Worm (Caenorhabditis elegans) whole organism, L3 larva: ENCODE data around the gene cyn-10.

Experiments used
- ZK546.5 ChIP-seq: sonication (generic microtip); optimal IDR thresholded peaks from 2 replicates; lab custom pipeline; 2017; ENCODE audit warnings: missing biosample characterization, missing genetic modification characterization
- ama-1 ChIP-seq: fragments of 150-350 bp; optimal IDR thresholded peaks from 2 replicates; lab custom pipeline; 2018
- ceh-16 ChIP-seq: sonication (generic microtip); optimal IDR thresholded peaks from 2 replicates; lab custom pipeline; 2017; ENCODE audit warnings: missing biosample characterization, missing genetic modification characterization
- ceh-28 ChIP-seq: fragments of 150-350 bp; optimal IDR thresholded peaks from 2 replicates; lab custom pipeline; 2014; ENCODE audit warnings: missing biosample characterization, missing genetic modification reagents, missing genetic modification characterization
- ceh-9 ChIP-seq: sonication (generic microtip); optimal IDR thresholded peaks from 2 replicates; lab custom pipeline; 2018; ENCODE audit warnings: missing biosample characterization, missing genetic modification characterization
- daf-12 ChIP-seq: fragments of 150-350 bp; optimal IDR thresholded peaks from 2 replicates; lab custom pipeline; 2014; ENCODE audit warnings: missing biosample characterization, missing genetic modification reagents, missing genetic modification characterization
- elt-1 ChIP-seq: fragments of 150-350 bp; optimal IDR thresholded peaks from 2 replicates; lab custom pipeline; 2014; ENCODE audit warnings: missing biosample characterization, missing genetic modification characterization
- elt-2 ChIP-seq: sonication (generic microtip); optimal IDR thresholded peaks from 2 replicates; lab custom pipeline; 2016; ENCODE audit warnings: missing genetic modification reagents, mild to moderate bottlenecking, missing genetic modification characterization, missing compliant biosample characterization
- elt-3 ChIP-seq, 3 experiments: fragments of 150-350 bp in 1 of 3; sonication (generic microtip) in 2 of 3; optimal IDR thresholded peaks; 2 replicates in 2 of 3; 4 replicates in 1 of 3; lab custom pipeline; 2014 to 2017; ENCODE audit warnings: missing biosample characterization in 3 of 3, missing genetic modification characterization in 3 of 3
- eor-1 ChIP-seq, 2 experiments: fragments of 150-350 bp; optimal IDR thresholded peaks; 2 replicates each; lab custom pipeline; 2014 to 2018; ENCODE audit warnings: missing biosample characterization in 2 of 2, missing genetic modification characterization in 2 of 2
- hmg-11 ChIP-seq: sonication (generic microtip); optimal IDR thresholded peaks from 2 replicates; lab custom pipeline; 2016; ENCODE audit warnings: missing genetic modification characterization, missing compliant biosample characterization
- jun-1 ChIP-seq: fragments of 150-350 bp; optimal IDR thresholded peaks from 2 replicates; lab custom pipeline; 2014; ENCODE audit warnings: missing biosample characterization, missing genetic modification reagents, missing genetic modification characterization
- lin-15B ChIP-seq: fragments of 150-350 bp; optimal IDR thresholded peaks from 2 replicates; lab custom pipeline; 2014; ENCODE audit warnings: missing biosample characterization, missing genetic modification characterization
- lin-39 ChIP-seq: fragments of 150-350 bp; optimal IDR thresholded peaks from 2 replicates; lab custom pipeline; 2018; ENCODE audit warnings: missing biosample characterization, missing genetic modification reagents, missing genetic modification characterization
- lsy-12 ChIP-seq: sonication (generic microtip); optimal IDR thresholded peaks from 2 replicates; lab custom pipeline; 2016; ENCODE audit warnings: mild to moderate bottlenecking, missing genetic modification characterization, missing compliant biosample characterization
- mdl-1 ChIP-seq: fragments of 150-350 bp; optimal IDR thresholded peaks from 2 replicates; lab custom pipeline; 2014; ENCODE audit warnings: missing biosample characterization, missing genetic modification characterization
- nfya-1 ChIP-seq: sonication (generic microtip); optimal IDR thresholded peaks from 2 replicates; lab custom pipeline; 2017; ENCODE audit warnings: missing genetic modification characterization, mild to moderate bottlenecking, missing compliant biosample characterization, antibody characterized with exemption, moderate library complexity; ENCODE audit not compliant: insufficient read depth
- nhr-11 ChIP-seq: fragments of 150-350 bp; optimal IDR thresholded peaks from 2 replicates; lab custom pipeline; 2014; ENCODE audit warnings: missing biosample characterization, missing genetic modification characterization
- nhr-12 ChIP-seq: fragments of 150-350 bp; optimal IDR thresholded peaks from 2 replicates; lab custom pipeline; 2014; ENCODE audit warnings: missing biosample characterization, missing genetic modification characterization
- nhr-23 ChIP-seq: fragments of 150-350 bp; optimal IDR thresholded peaks from 2 replicates; lab custom pipeline; 2014; ENCODE audit warnings: missing biosample characterization, missing genetic modification reagents, missing genetic modification characterization
- nhr-28 ChIP-seq: fragments of 150-350 bp; optimal IDR thresholded peaks from 2 replicates; lab custom pipeline; 2014; ENCODE audit warnings: missing biosample characterization, missing genetic modification characterization
- pha-4 ChIP-seq: fragments of 150-350 bp; optimal IDR thresholded peaks from 2 replicates; lab custom pipeline; 2014; ENCODE audit warnings: missing biosample characterization, missing genetic modification reagents, missing genetic modification characterization
- pqm-1 ChIP-seq: fragments of 150-350 bp; optimal IDR thresholded peaks from 2 replicates; lab custom pipeline; 2017; ENCODE audit warnings: missing biosample characterization, missing genetic modification characterization, inconsistent platforms
- skn-1 ChIP-seq: fragments of 150-350 bp; optimal IDR thresholded peaks from 2 replicates; lab custom pipeline; 2014; ENCODE audit warnings: missing biosample characterization, missing genetic modification characterization
- snpc-4 ChIP-seq: fragments of 150-350 bp; optimal IDR thresholded peaks from 2 replicates; lab custom pipeline; 2014; ENCODE audit warnings: missing biosample characterization, missing genetic modification characterization
- tbx-2 ChIP-seq: sonication (generic microtip); optimal IDR thresholded peaks from 2 replicates; lab custom pipeline; 2016; ENCODE audit warnings: mild to moderate bottlenecking, missing genetic modification characterization, missing compliant biosample characterization
- unc-39 ChIP-seq: sonication (generic microtip); optimal IDR thresholded peaks from 4 replicates; lab custom pipeline; 2017; ENCODE audit warnings: missing biosample characterization, missing genetic modification characterization

cyn-10 gene

ce11 chrII:6937057-6937456 is 23.9 kb upstream of the cyn-10 start:
- TF ChIP-seq pha-4 (tag; lab: Kevin White, UChicago) = peak; percentile 74
- no peak for TF ChIP-seq skn-1
- TF ChIP-seq ceh-28 = peak; percentile 2
- no peak for TF ChIP-seq eor-1 (tag; optimal IDR thresholded peaks at IDR 0.05; lab: Kevin White, UChicago)
- TF ChIP-seq, all 47 proteins: peak for 2

- TF ChIP-seq pqm-1 (tag; lab: Kevin White, UChicago) = peak; percentile 9
- TF ChIP-seq nhr-11 (tag; lab: Kevin White, UChicago) = no peak
Measured at ce11 chrII:6936528-6936927, 23.4 kb upstream of the cyn-10 start.

ce11 chrII:6935975-6936374 is 22.8 kb upstream of the cyn-10 start:
- no peak for TF ChIP-seq ceh-16 (tag; lab: Kevin White, UChicago)
- no peak for TF ChIP-seq nhr-23 (tag; lab: Kevin White, UChicago)
- TF ChIP-seq pha-4 (tag; lab: Kevin White, UChicago) = no peak
- TF ChIP-seq tbx-2 (tag; lab: Kevin White, UChicago) = no peak
- no peak for TF ChIP-seq nhr-12 (tag; lab: Kevin White, UChicago)
- no peak for TF ChIP-seq unc-39 (tag; lab: Kevin White, UChicago)
- TF ChIP-seq ama-1 (lab: Kevin White, UChicago) = no peak
- no peak for TF ChIP-seq ceh-9 (tag; lab: Kevin White, UChicago)
- TF ChIP-seq jun-1 = no peak

ce11 chrII:6934729-6935128 is 21.6 kb upstream of the cyn-10 start:
- no peak for TF ChIP-seq elt-1 (tag; lab: Kevin White, UChicago)
- TF ChIP-seq pha-4 (tag; lab: Kevin White, UChicago) = peak; percentile 43
- no peak for TF ChIP-seq ZK546.5
- peak; percentile 46 for TF ChIP-seq lin-39 (tag; lab: Kevin White, UChicago)

- no peak for TF ChIP-seq lin-15B (tag; lab: Kevin White, UChicago)
- TF ChIP-seq unc-39 (tag; lab: Kevin White, UChicago) = no peak
- TF ChIP-seq pha-4 (tag; lab: Kevin White, UChicago) = peak; percentile 13
- peak; percentile 70 for TF ChIP-seq ceh-28
Measured at ce11 chrII:6932978-6933377, 19.8 kb upstream of the cyn-10 start.

- TF ChIP-seq elt-2 (tag; lab: Kevin White, UChicago) = peak; percentile 1
- TF ChIP-seq hmg-11 (tag; lab: Kevin White, UChicago) = no peak
- peak; percentile 4 for TF ChIP-seq pha-4 (tag; lab: Kevin White, UChicago)
- TF ChIP-seq nhr-12 (tag; lab: Kevin White, UChicago) = no peak
- TF ChIP-seq tbx-2 (tag; lab: Kevin White, UChicago) = no peak
- TF ChIP-seq nfya-1 (tag; lab: Kevin White, UChicago) = peak; percentile 28
Measured at ce11 chrII:6930072-6930471, 16.9 kb upstream of the cyn-10 start.

ce11 chrII:6928416-6928815 is 15.3 kb upstream of the cyn-10 start, which contains the start of gene flcn-1:
Gene flcn-1, plus strand, starts transcription at chrII:6928763.
- TF ChIP-seq jun-1 (no peak), pqm-1 (tag; lab: Kevin White, UChicago) (peak; percentile 2), pha-4 (tag; lab: Kevin White, UChicago) (peak; percentile 47), lsy-12 (tag; lab: Kevin White, UChicago) (peak; percentile 3), daf-12 (tag; lab: Kevin White, UChicago) (no peak), eor-1 (tag; optimal IDR thresholded peaks at IDR 0.05; lab: Kevin White, UChicago) (no peak), hmg-11 (tag; lab: Kevin White, UChicago) (peak; percentile 64), skn-1 (no peak), nfya-1 (tag; lab: Kevin White, UChicago) (peak; percentile 57), elt-1 (tag; lab: Kevin White, UChicago) (no peak), tbx-2 (tag; lab: Kevin White, UChicago) (no peak), elt-2 (tag; lab: Kevin White, UChicago) (peak; percentile 50), lin-15B (tag; lab: Kevin White, UChicago) (no peak), snpc-4 (tag; lab: Kevin White, UChicago) (peak; percentile 43), ceh-16 (tag; lab: Kevin White, UChicago) (no peak), elt-3 (tag; optimal IDR thresholded peaks at IDR 0.05; lab: Kevin White, UChicago) (no peak), unc-39 (tag; lab: Kevin White, UChicago) (no peak), mdl-1 (tag; lab: Kevin White, UChicago) (no peak), nhr-28 (tag; lab: Kevin White, UChicago) (no peak)
